Worm (Caenorhabditis elegans) whole organism, L2 larva: ENCODE results near the gene zzz-1.

ENCODE experiments used
- C34F6.9 ChIP-seq: fragments of 150-350 bp; optimal IDR thresholded peaks from 2 replicates; lab custom pipeline; 2014; ENCODE audit warnings: missing biosample characterization, missing genetic modification characterization
- F13H6.1 ChIP-seq: sonication (generic microtip); optimal IDR thresholded peaks from 2 replicates; lab custom pipeline; 2016; ENCODE audit warnings: missing genetic modification characterization, missing compliant biosample characterization
- R02D3.7 ChIP-seq: fragments of 150-350 bp; optimal IDR thresholded peaks from 2 replicates; lab custom pipeline; 2014; ENCODE audit warnings: missing biosample characterization, missing genetic modification characterization
- Y55F3AM.14 ChIP-seq: fragments of 200-800 bp; sonication (Bioruptor generic); optimal IDR thresholded peaks from 2 replicates; lab custom pipeline; 2018; ENCODE audit warnings: mild to moderate bottlenecking, missing genetic modification characterization, missing compliant biosample characterization
- ZK546.5 ChIP-seq: sonication (generic microtip); optimal IDR thresholded peaks from 2 replicates; lab custom pipeline; 2017; ENCODE audit warnings: missing biosample characterization, missing genetic modification characterization
- alr-1 ChIP-seq: fragments of 150-350 bp; optimal IDR thresholded peaks from 2 replicates; lab custom pipeline; 2014; ENCODE audit warnings: missing biosample characterization, missing genetic modification characterization
- aly-2 ChIP-seq: fragments of 150-350 bp; optimal IDR thresholded peaks from 2 replicates; lab custom pipeline; 2014; ENCODE audit warnings: missing biosample characterization, missing genetic modification characterization
- ama-1 ChIP-seq: fragments of 150-350 bp; optimal IDR thresholded peaks from 2 replicates; lab custom pipeline; 2018; ENCODE audit warnings: inconsistent platforms
- blmp-1 ChIP-seq: sonication (generic microtip); optimal IDR thresholded peaks from 2 replicates; lab custom pipeline; 2017; ENCODE audit warnings: missing genetic modification characterization, mild to moderate bottlenecking, missing compliant biosample characterization, antibody characterized with exemption, moderate library complexity; ENCODE audit not compliant: insufficient read depth
- ceh-16 ChIP-seq: fragments of 150-350 bp; optimal IDR thresholded peaks from 2 replicates; lab custom pipeline; 2014; ENCODE audit warnings: missing biosample characterization, missing genetic modification characterization
- ceh-82 ChIP-seq: fragments of 150-350 bp; optimal IDR thresholded peaks from 2 replicates; lab custom pipeline; 2014; ENCODE audit warnings: missing biosample characterization, missing genetic modification characterization
- crh-2 ChIP-seq: sonication (generic microtip); optimal IDR thresholded peaks from 2 replicates; lab custom pipeline; 2017; ENCODE audit warnings: missing biosample characterization, missing genetic modification characterization
- dmd-4 ChIP-seq: sonication (generic microtip); optimal IDR thresholded peaks from 2 replicates; lab custom pipeline; 2017; ENCODE audit warnings: missing biosample characterization, missing genetic modification characterization
- egl-27 ChIP-seq: sonication (generic microtip); optimal IDR thresholded peaks from 3 replicates; lab custom pipeline; 2017; ENCODE audit warnings: missing biosample characterization, missing genetic modification reagents, missing genetic modification characterization
- elt-1 ChIP-seq: fragments of 150-350 bp; optimal IDR thresholded peaks from 2 replicates; lab custom pipeline; 2014; ENCODE audit warnings: missing biosample characterization, missing genetic modification characterization
- elt-3 ChIP-seq: sonication (generic microtip); optimal IDR thresholded peaks from 2 replicates; lab custom pipeline; 2017; ENCODE audit warnings: missing biosample characterization, missing genetic modification characterization
- fos-1 ChIP-seq: fragments of 150-350 bp; optimal IDR thresholded peaks from 2 replicates; lab custom pipeline; 2014; ENCODE audit warnings: missing biosample characterization, missing genetic modification characterization
- gmeb-1 ChIP-seq: fragments of 150-350 bp; optimal IDR thresholded peaks from 2 replicates; lab custom pipeline; 2014; ENCODE audit warnings: missing biosample characterization, missing genetic modification characterization
- lin-11 ChIP-seq: fragments of 150-350 bp; sonication (generic microtip); optimal IDR thresholded peaks from 2 replicates; lab custom pipeline; 2014; ENCODE audit warnings: missing biosample characterization, missing genetic modification characterization, inconsistent platforms, mixed read lengths
- lin-13 ChIP-seq: fragments of 150-350 bp; optimal IDR thresholded peaks from 2 replicates; lab custom pipeline; 2014; ENCODE audit warnings: missing biosample characterization, missing genetic modification reagents, missing genetic modification characterization
- lin-39 ChIP-seq: fragments of 150-350 bp; optimal IDR thresholded peaks from 2 replicates; lab custom pipeline; 2014; ENCODE audit warnings: missing biosample characterization, missing genetic modification reagents, missing genetic modification characterization
- lsy-2 ChIP-seq, 2 experiments: fragments of 150-350 bp in 1 of 2; sonication (generic microtip) in 1 of 2; optimal IDR thresholded peaks; 2 replicates each; lab custom pipeline; 2014 to 2017; ENCODE audit warnings: missing biosample characterization in 2 of 2, missing genetic modification characterization in 2 of 2
- mab-5 ChIP-seq: fragments of 150-350 bp; optimal IDR thresholded peaks from 2 replicates; lab custom pipeline; 2014; ENCODE audit warnings: missing biosample characterization, missing genetic modification characterization
- mbf-1 ChIP-seq: sonication (generic microtip); optimal IDR thresholded peaks from 2 replicates; lab custom pipeline; 2017; ENCODE audit warnings: missing biosample characterization, missing genetic modification characterization
- mdl-1 ChIP-seq, 2 experiments: fragments of 150-350 bp in 1 of 2; sonication (generic microtip) in 1 of 2; optimal IDR thresholded peaks; 2 replicates each; lab custom pipeline; 2017; ENCODE audit warnings: missing biosample characterization in 2 of 2, missing genetic modification characterization in 2 of 2
- nhr-10 ChIP-seq: sonication (generic microtip); optimal IDR thresholded peaks from 2 replicates; lab custom pipeline; 2017; ENCODE audit warnings: missing biosample characterization, missing genetic modification characterization
- nhr-11 ChIP-seq: fragments of 150-350 bp; optimal IDR thresholded peaks from 2 replicates; lab custom pipeline; 2014; ENCODE audit warnings: missing biosample characterization, missing genetic modification characterization
- nhr-12 ChIP-seq: fragments of 150-350 bp; optimal IDR thresholded peaks from 2 replicates; lab custom pipeline; 2014; ENCODE audit warnings: missing biosample characterization, missing genetic modification characterization
- nhr-129 ChIP-seq: fragments of 150-350 bp; optimal IDR thresholded peaks from 2 replicates; lab custom pipeline; 2014; ENCODE audit warnings: missing biosample characterization, missing genetic modification characterization
- nhr-21 ChIP-seq: fragments of 150-350 bp; optimal IDR thresholded peaks from 2 replicates; lab custom pipeline; 2014; ENCODE audit warnings: missing biosample characterization, missing genetic modification characterization
- nhr-23 ChIP-seq: fragments of 150-350 bp; optimal IDR thresholded peaks from 2 replicates; lab custom pipeline; 2014; ENCODE audit warnings: missing biosample characterization, missing genetic modification reagents, missing genetic modification characterization
- nhr-237 ChIP-seq: fragments of 150-350 bp; optimal IDR thresholded peaks from 2 replicates; lab custom pipeline; 2014; ENCODE audit warnings: missing biosample characterization, missing genetic modification characterization
- nhr-25 ChIP-seq: fragments of 150-350 bp; sonication (generic microtip); optimal IDR thresholded peaks from 3 replicates; lab custom pipeline; 2014; ENCODE audit warnings: missing biosample characterization, missing genetic modification characterization
- nhr-6 ChIP-seq: fragments of 150-350 bp; optimal IDR thresholded peaks from 2 replicates; lab custom pipeline; 2014; ENCODE audit warnings: missing biosample characterization, missing genetic modification characterization
- nhr-77 ChIP-seq: fragments of 150-350 bp; optimal IDR thresholded peaks from 2 replicates; lab custom pipeline; 2014; ENCODE audit warnings: missing biosample characterization, missing genetic modification characterization
- peb-1 ChIP-seq: fragments of 150-350 bp; optimal IDR thresholded peaks from 2 replicates; lab custom pipeline; 2014; ENCODE audit warnings: missing biosample characterization, missing genetic modification characterization
- sem-4 ChIP-seq: fragments of 150-350 bp; optimal IDR thresholded peaks from 2 replicates; lab custom pipeline; 2014; ENCODE audit warnings: missing biosample characterization, missing genetic modification reagents, missing genetic modification characterization
- skn-1 ChIP-seq: sonication (generic microtip); optimal IDR thresholded peaks from 2 replicates; lab custom pipeline; 2017; ENCODE audit warnings: missing biosample characterization, missing genetic modification characterization
- sma-3 ChIP-seq: sonication (generic microtip); optimal IDR thresholded peaks from 2 replicates; lab custom pipeline; 2016; ENCODE audit warnings: missing genetic modification reagents, missing genetic modification characterization, missing compliant biosample characterization
- sma-9 ChIP-seq, 2 experiments: fragments of 150-350 bp in 1 of 2; sonication (generic microtip) in 1 of 2; optimal IDR thresholded peaks; 2 replicates each; lab custom pipeline; 2014 to 2016; ENCODE audit warnings: missing genetic modification characterization in 2 of 2, mild to moderate bottlenecking in 1 of 2, missing biosample characterization in 1 of 2, missing compliant biosample characterization in 1 of 2, missing genetic modification reagents in 1 of 2, moderate library complexity in 1 of 2
- snpc-4 ChIP-seq: fragments of 150-350 bp; optimal IDR thresholded peaks from 2 replicates; lab custom pipeline; 2014; ENCODE audit warnings: missing biosample characterization, missing genetic modification characterization
- unc-39 ChIP-seq: fragments of 150-350 bp; optimal IDR thresholded peaks from 2 replicates; lab custom pipeline; 2014; ENCODE audit warnings: missing biosample characterization, missing genetic modification characterization
- unc-55 ChIP-seq: fragments of 150-350 bp; sonication (generic microtip); optimal IDR thresholded peaks from 3 replicates; lab custom pipeline; 2014; ENCODE audit warnings: missing biosample characterization, missing genetic modification reagents, missing genetic modification characterization
- unc-62 ChIP-seq: fragments of 150-350 bp; optimal IDR thresholded peaks from 2 replicates; lab custom pipeline; 2014; ENCODE audit warnings: missing biosample characterization, missing genetic modification reagents, missing genetic modification characterization
- zag-1 ChIP-seq: fragments of 150-350 bp; optimal IDR thresholded peaks from 2 replicates; lab custom pipeline; 2014; ENCODE audit warnings: missing biosample characterization, missing genetic modification characterization
- ztf-1 ChIP-seq: fragments of 200-800 bp; sonication (Bioruptor generic); conservative IDR thresholded peaks from 2 replicates; pipeline ENCODE4 v1.3.6; 2022; ENCODE audit warnings: missing genetic modification characterization, missing compliant biosample characterization
- ztf-11 ChIP-seq: sonication (generic microtip); optimal IDR thresholded peaks from 2 replicates; lab custom pipeline; 2017; ENCODE audit warnings: missing biosample characterization, missing genetic modification characterization
- ztf-4 ChIP-seq: fragments of 150-350 bp; optimal IDR thresholded peaks from 2 replicates; lab custom pipeline; 2014; ENCODE audit warnings: missing biosample characterization, missing genetic modification characterization

The zzz-1 gene

DNA sequence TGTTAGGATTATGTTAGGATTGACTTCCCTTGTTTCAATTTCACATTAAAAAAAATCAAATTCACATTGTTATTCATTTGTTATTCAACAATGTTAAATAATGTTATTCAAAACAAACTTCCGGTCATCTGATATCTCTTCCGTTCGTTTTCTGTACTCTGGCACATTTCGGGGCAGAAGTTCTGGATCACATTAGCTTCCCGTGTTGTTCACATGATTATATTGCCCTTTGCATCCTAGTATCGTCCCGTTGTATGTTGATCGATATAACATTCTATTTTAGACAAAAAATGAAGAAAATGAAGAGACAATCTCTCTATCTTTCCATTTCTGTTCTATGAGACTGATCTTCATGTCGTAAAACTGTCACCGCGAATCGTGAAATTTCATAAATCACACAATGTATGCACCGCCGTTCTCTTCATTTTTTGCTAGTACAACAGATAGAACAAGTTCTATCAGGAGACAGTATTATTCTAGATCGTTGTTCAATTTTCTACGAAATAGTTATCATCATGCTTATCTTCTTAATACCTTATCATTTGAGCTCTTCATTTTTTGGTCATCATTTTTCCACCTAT, 31.1 kb upstream of the zzz-1 start:
- TF ChIP-seq sma-9 (GFP tag; optimal IDR thresholded peaks at IDR 0.05; lab: Kevin White, UChicago) (peak; percentile 65), sma-9 (tag; optimal IDR thresholded peaks at IDR 0.05; lab: Kevin White, UChicago) (no peak), lin-11 (tag; lab: Kevin White, UChicago) (no peak), C34F6.9 (tag; lab: Kevin White, UChicago) (no peak), nhr-21 (tag; lab: Kevin White, UChicago) (peak; percentile 68), unc-62 (GFP tag; lab: Kevin White, UChicago) (peak; percentile 24)
- TF ChIP-seq, all 48 proteins: peak for 3

DNA sequence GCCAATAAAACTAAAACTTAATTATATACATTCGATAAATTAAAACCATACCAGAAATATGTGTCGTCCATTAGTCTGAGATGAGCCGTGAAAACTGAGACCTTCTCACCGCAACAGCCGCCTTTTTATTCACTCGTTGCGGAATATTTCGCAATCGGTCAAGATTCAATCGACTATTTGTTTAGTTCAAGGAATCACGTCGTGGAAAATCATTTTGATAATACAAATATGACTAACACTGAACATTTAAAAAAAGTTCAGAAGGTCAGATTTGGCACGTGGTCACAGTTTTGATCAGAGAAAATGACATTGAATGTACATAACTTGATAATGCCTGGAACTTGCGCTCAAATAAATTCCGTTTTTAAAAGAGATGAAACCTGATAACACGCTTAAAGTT, 29.8 kb upstream of the zzz-1 start, which contains the start of gene F17C11.11:
TSS of gene F17C11.11 (minus strand) at position 79 of the 400 bp plus-strand sequence.
- TF ChIP-seq mdl-1 (tag; optimal IDR thresholded peaks at IDR 0.05; lab: Kevin White, UChicago) (no peak), ztf-1 (GFP tag; lab: Robert Waterston, UW) (no peak), sma-9 (GFP tag; optimal IDR thresholded peaks at IDR 0.05; lab: Kevin White, UChicago) (peak; percentile 68), sma-9 (tag; optimal IDR thresholded peaks at IDR 0.05; lab: Kevin White, UChicago) (no peak), R02D3.7 (tag; lab: Kevin White, UChicago) (no peak), snpc-4 (tag; lab: Kevin White, UChicago) (no peak), ceh-82 (no peak), mab-5 (tag; lab: Kevin White, UChicago) (no peak), nhr-12 (tag; lab: Kevin White, UChicago) (no peak), sem-4 (no peak), ama-1 (no peak), unc-55 (no peak), blmp-1 (tag; lab: Kevin White, UChicago) (no peak), nhr-237 (tag; lab: Kevin White, UChicago) (no peak), F13H6.1 (peak; percentile 26), lin-11 (tag; lab: Kevin White, UChicago) (no peak), nhr-77 (tag; lab: Kevin White, UChicago) (no peak), lsy-2 (tag; optimal IDR thresholded peaks at IDR 0.05; lab: Kevin White, UChicago) (no peak), nhr-10 (tag; lab: Kevin White, UChicago) (no peak), nhr-11 (tag; lab: Kevin White, UChicago) (no peak), egl-27 (tag; lab: Kevin White, UChicago) (no peak), nhr-21 (tag; lab: Kevin White, UChicago) (peak; percentile 20), nhr-23 (tag; lab: Kevin White, UChicago) (no peak), C34F6.9 (tag; lab: Kevin White, UChicago) (peak; percentile 28), nhr-25 (tag; lab: Kevin White, UChicago) (no peak), nhr-129 (tag; lab: Kevin White, UChicago) (peak; percentile 99), zag-1 (tag; lab: Kevin White, UChicago) (no peak), skn-1 (tag; lab: Kevin White, UChicago) (no peak), ztf-4 (tag; lab: Kevin White, UChicago) (no peak), mbf-1 (tag; lab: Kevin White, UChicago) (no peak), elt-1 (tag; lab: Kevin White, UChicago) (no peak), lin-39 (tag; lab: Kevin White, UChicago) (no peak), unc-39 (no peak), Y55F3AM.14 (no peak), ceh-16 (tag; lab: Kevin White, UChicago) (no peak), ZK546.5 (tag; lab: Kevin White, UChicago) (no peak), crh-2 (tag; lab: Kevin White, UChicago) (peak; percentile 47), peb-1 (tag; lab: Kevin White, UChicago) (no peak), dmd-4 (no peak), aly-2 (tag; lab: Kevin White, UChicago) (no peak), alr-1 (tag; lab: Kevin White, UChicago) (no peak), ztf-11 (tag; lab: Kevin White, UChicago) (no peak), unc-62 (GFP tag; lab: Kevin White, UChicago) (no peak), elt-3 (tag; lab: Kevin White, UChicago) (no peak), nhr-6 (no peak), gmeb-1 (tag; lab: Kevin White, UChicago) (peak; percentile 23), lin-13 (GFP tag; lab: Kevin White, UChicago) (no peak), sma-3 (no peak), fos-1 (peak; percentile 58)
- TF ChIP-seq, all 48 proteins: peak for 8
